Worm (Caenorhabditis elegans): ENCODE measurements around the gene C03A3.1.

C03A3.1 gene

DNA sequence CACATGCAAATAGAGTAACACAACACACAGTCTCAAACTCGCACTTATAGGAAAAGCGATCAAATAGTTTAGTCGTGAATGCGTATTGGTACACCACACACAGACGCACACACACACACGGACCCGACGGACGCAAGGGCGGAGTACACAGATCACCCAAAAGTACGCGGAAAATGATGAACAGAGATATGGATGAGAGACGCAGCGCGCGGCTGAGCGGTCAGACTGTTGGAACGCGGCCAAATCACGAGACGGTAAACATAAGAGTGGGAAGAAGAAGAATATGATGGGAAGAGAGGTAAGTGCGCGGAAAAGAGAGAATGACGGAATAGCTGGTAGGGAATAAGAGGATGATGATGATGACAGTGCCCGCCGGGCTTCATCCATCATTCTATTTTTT is 9.1 kb upstream of the C03A3.1 start (continued):
- TF ChIP-seq sox-4 (tag; optimal IDR thresholded peaks at IDR 0.05) = no peak
- peak; percentile 28 for TF ChIP-seq fkh-6 (tag; optimal IDR thresholded peaks at IDR 0.05)
- peak; percentile 59 for TF ChIP-seq ceh-2 (tag; optimal IDR thresholded peaks at IDR 0.05)

DNA sequence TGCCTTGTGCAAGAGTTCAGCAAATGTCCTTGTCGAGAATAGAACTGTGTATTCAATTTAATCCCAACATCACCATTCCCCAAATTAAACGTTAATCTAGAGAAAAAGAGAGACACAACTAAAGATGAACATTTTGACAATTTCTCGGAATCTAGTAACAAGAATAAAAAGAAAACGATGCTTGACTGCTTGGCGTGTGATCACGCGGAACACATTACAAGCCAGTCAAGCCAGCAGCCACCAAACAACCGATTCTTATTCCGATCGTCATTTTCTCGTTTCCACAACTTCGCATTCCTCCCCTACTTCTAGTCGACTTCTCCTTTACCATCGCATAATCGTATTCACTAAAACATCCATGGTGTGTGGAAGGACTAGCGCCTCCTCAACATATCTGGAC is 7.8 kb upstream of the C03A3.1 start:
- TF ChIP-seq ceh-34 (tag; optimal IDR thresholded peaks at IDR 0.05) = no peak
- no peak for TF ChIP-seq ceh-30 (tag; optimal IDR thresholded peaks at IDR 0.05)
- no peak for TF ChIP-seq hlh-30 (tag; optimal IDR thresholded peaks at IDR 0.05; ENCODE audit: insufficient read depth)
- no peak for TF ChIP-seq ceh-14 (tag; optimal IDR thresholded peaks at IDR 0.05)
- TF ChIP-seq ceh-22 (tag; optimal IDR thresholded peaks at IDR 0.05) = no peak
- no peak for TF ChIP-seq pag-3 (tag; optimal IDR thresholded peaks at IDR 0.05; ENCODE audit: borderline replicate concordance)
- TF ChIP-seq ceh-48 (tag; optimal IDR thresholded peaks at IDR 0.05) = no peak
- TF ChIP-seq C38D4.7 (GFP tag; optimal IDR thresholded peaks at IDR 0.05) = no peak
- TF ChIP-seq hlh-13 (GFP tag; optimal IDR thresholded peaks at IDR 0.05) = no peak
- TF ChIP-seq hlh-6 (tag; optimal IDR thresholded peaks at IDR 0.05) = no peak
- TF ChIP-seq ceh-6 (GFP tag; optimal IDR thresholded peaks at IDR 0.05) = no peak
- no peak for TF ChIP-seq Y22D7AL.16 (tag; optimal IDR thresholded peaks at IDR 0.05)
- no peak for TF ChIP-seq pha-2 (tag; optimal IDR thresholded peaks at IDR 0.05)
- TF ChIP-seq npax-4 (tag; optimal IDR thresholded peaks at IDR 0.05) = no peak
- no peak for TF ChIP-seq nfya-1 (tag; optimal IDR thresholded peaks at IDR 0.05)
- no peak for TF ChIP-seq ztf-16 (tag; optimal IDR thresholded peaks at IDR 0.05)
- TF ChIP-seq ets-4 (tag; optimal IDR thresholded peaks at IDR 0.05) = no peak
- no peak for TF ChIP-seq pqm-1 (tag; optimal IDR thresholded peaks at IDR 0.05)
- no peak for TF ChIP-seq C08G9.2 (tag; optimal IDR thresholded peaks at IDR 0.05)
- no peak for TF ChIP-seq K02D7.2 (tag; optimal IDR thresholded peaks at IDR 0.05)

DNA sequence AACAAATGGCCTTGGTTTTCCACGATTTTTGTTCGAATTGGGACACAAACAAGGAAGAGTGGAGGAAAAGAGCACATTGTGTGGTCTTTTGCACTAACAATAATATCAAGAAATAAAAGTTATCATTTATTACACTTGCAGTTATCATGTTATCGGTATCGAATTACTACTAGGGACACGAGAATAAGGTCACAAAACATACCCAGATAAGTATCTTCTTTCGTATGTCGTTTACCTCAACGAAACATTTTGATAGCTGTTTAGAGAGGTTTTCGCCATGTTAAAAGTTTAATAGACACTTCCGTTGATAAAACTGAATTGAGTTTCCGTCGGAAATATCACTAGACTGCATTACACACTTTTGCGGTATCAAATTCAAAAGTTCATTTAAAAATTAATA is 6.2 kb upstream of the C03A3.1 start:
- TF ChIP-seq ceh-24 (tag; optimal IDR thresholded peaks at IDR 0.05) = no peak
- TF ChIP-seq elt-2 (tag; optimal IDR thresholded peaks at IDR 0.05) = peak; percentile 83
- TF ChIP-seq lin-11 (tag; optimal IDR thresholded peaks at IDR 0.05) = no peak

DNA sequence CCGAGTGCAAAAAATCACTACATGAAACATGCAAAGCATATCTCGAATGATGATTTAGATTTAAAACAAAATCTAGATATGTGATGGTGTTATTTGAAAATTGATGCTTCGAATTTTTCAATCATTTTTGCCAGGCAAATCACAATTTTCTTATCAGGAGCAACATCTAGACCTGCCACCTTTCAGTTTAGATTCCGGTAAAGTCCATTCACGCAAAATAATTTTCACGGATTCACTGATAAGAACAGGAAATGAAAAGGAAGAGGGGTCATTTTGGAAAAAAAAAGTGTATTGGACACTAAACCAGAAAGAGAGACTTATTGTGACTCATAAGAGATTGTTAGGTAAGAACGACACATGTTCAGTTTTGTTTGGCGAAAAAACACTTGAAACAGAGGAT is 5.2 kb upstream of the C03A3.1 start:
- no peak for TF ChIP-seq pha-2 (tag; optimal IDR thresholded peaks at IDR 0.05)
- no peak for TF ChIP-seq unc-86 (tag; optimal IDR thresholded peaks at IDR 0.05)
- TF ChIP-seq ahr-1 (tag; optimal IDR thresholded peaks at IDR 0.05) = no peak
- no peak for TF ChIP-seq ets-4 (tag; optimal IDR thresholded peaks at IDR 0.05)
- TF ChIP-seq ceh-31 (tag; optimal IDR thresholded peaks at IDR 0.05) = no peak
- TF ChIP-seq sdc-2 (tag; optimal IDR thresholded peaks at IDR 0.05) = no peak
- no peak for TF ChIP-seq ceh-45 (GFP tag; IDR thresholded peaks at IDR 0.05)
- no peak for TF ChIP-seq ceh-6 (GFP tag; optimal IDR thresholded peaks at IDR 0.05)
- TF ChIP-seq gmeb-2 (tag; optimal IDR thresholded peaks at IDR 0.05) = no peak

DNA sequence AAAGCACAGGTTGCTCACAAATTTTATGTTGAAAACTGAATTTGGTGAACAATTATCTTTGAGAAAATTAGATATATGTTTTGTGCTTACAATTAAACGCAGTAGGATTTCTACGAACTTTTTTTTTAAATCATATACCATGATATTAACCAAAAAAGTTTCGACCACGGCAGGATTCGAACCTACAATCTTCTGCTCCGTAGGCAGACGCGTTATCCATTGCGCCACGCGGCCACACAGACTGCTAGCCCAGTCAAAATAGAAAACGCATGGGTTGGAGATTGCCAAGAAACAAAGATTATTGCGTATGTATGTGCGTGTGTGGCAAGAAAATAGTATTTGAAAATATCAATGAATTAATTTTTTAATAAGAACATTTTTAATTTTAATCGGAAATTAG is 4.7 kb upstream of the C03A3.1 start:
- TF ChIP-seq tbx-2 (tag; optimal IDR thresholded peaks at IDR 0.05) (peak; percentile 34), unc-86 (tag; optimal IDR thresholded peaks at IDR 0.05) (peak; percentile 30), F13H6.1 (tag; optimal IDR thresholded peaks at IDR 0.05) (peak; percentile 23), fax-1 (tag; optimal IDR thresholded peaks at IDR 0.05) (peak; percentile 42), K02D7.2 (tag; optimal IDR thresholded peaks at IDR 0.05) (peak; percentile 60), ceh-24 (tag; optimal IDR thresholded peaks at IDR 0.05) (peak; percentile 5), sdc-2 (tag; optimal IDR thresholded peaks at IDR 0.05) (peak; percentile 61), pqm-1 (tag; optimal IDR thresholded peaks at IDR 0.05) (no peak), ceh-14 (tag; optimal IDR thresholded peaks at IDR 0.05) (peak; percentile 72), nhr-232 (tag; optimal IDR thresholded peaks at IDR 0.05) (peak; percentile 13), ceh-9 (tag; optimal IDR thresholded peaks at IDR 0.05) (no peak), zip-5 (tag; optimal IDR thresholded peaks at IDR 0.05) (peak; percentile 25), tbx-7 (tag; optimal IDR thresholded peaks at IDR 0.05) (no peak), fkh-10 (GFP tag; optimal IDR thresholded peaks at IDR 0.05) (no peak), ceh-30 (tag; optimal IDR thresholded peaks at IDR 0.05) (no peak), elt-4 (tag; optimal IDR thresholded peaks at IDR 0.05) (no peak), hlh-15 (tag; optimal IDR thresholded peaks at IDR 0.05) (peak; percentile 55), ceh-31 (tag; optimal IDR thresholded peaks at IDR 0.05) (no peak), ceh-2 (tag; optimal IDR thresholded peaks at IDR 0.05) (peak; percentile 50), hlh-30 (tag; optimal IDR thresholded peaks at IDR 0.05; ENCODE audit: insufficient read depth) (no peak), odd-2 (tag; optimal IDR thresholded peaks at IDR 0.05) (no peak), T23F11.4 (GFP tag; optimal IDR thresholded peaks at IDR 0.05) (peak; percentile 44), rnt-1 (tag; optimal IDR thresholded peaks at IDR 0.05) (peak; percentile 31), pat-9 (tag; optimal IDR thresholded peaks at IDR 0.05) (peak; percentile 66)
